Worm (Caenorhabditis elegans) whole organism, young adult: ENCODE data around the gene W07G1.7.
A peak's percentile ranks its signal among the peaks of the same experiment; 100 is the strongest.

Experiments
- D2030.7 ChIP-seq: fragments of 200-800 bp; sonication (Bioruptor generic); IDR thresholded peaks from 2 replicates; pipeline ENCODE4 v1.3.6; 2022; ENCODE audit warnings: missing genetic modification reagents, missing genetic modification characterization, missing compliant biosample characterization
- F22D6.2 ChIP-seq: sonication (generic microtip); optimal IDR thresholded peaks from 2 replicates; lab custom pipeline; 2016; ENCODE audit warnings: mild to moderate bottlenecking, missing genetic modification characterization, missing compliant biosample characterization
- F23B12.7 ChIP-seq: sonication (generic microtip); optimal IDR thresholded peaks from 2 replicates; lab custom pipeline; 2017; ENCODE audit warnings: missing genetic modification characterization, mild to moderate bottlenecking, missing compliant biosample characterization, antibody characterized with exemption, moderate library complexity; ENCODE audit not compliant: insufficient read depth
- F33H1.4 ChIP-seq: fragments of 200-800 bp; sonication (Bioruptor generic); IDR thresholded peaks from 2 replicates; pipeline ENCODE4 v1.3.6; 2022; ENCODE audit warnings: missing genetic modification reagents, missing genetic modification characterization, missing compliant biosample characterization
- F37B4.10 ChIP-seq: fragments of 200-800 bp; sonication (Bioruptor generic); IDR thresholded peaks from 2 replicates; pipeline ENCODE4 v1.3.6; 2022; ENCODE audit warnings: missing genetic modification characterization, missing compliant biosample characterization
- K11D2.4 ChIP-seq: fragments of 200-800 bp; sonication (Bioruptor generic); IDR thresholded peaks from 2 replicates; pipeline ENCODE4 v1.3.6; 2022; ENCODE audit warnings: missing genetic modification reagents, missing genetic modification characterization, missing compliant biosample characterization
- T26A5.8 ChIP-seq: sonication (generic microtip); optimal IDR thresholded peaks from 2 replicates; lab custom pipeline; 2016; ENCODE audit warnings: missing genetic modification characterization, missing compliant biosample characterization
- akir-1 ChIP-seq: fragments of 200-800 bp; sonication (Bioruptor generic); optimal IDR thresholded peaks from 2 replicates; lab custom pipeline; 2018; ENCODE audit warnings: mild to moderate bottlenecking, missing genetic modification characterization, moderate library complexity, missing compliant biosample characterization
- atf-7 ChIP-seq: sonication (generic microtip); optimal IDR thresholded peaks from 2 replicates; lab custom pipeline; 2017; ENCODE audit warnings: mild to moderate bottlenecking, missing genetic modification characterization, missing compliant biosample characterization
- athp-1 ChIP-seq: sonication (generic microtip); optimal IDR thresholded peaks from 2 replicates; lab custom pipeline; 2017; ENCODE audit warnings: mild to moderate bottlenecking, missing genetic modification characterization, missing compliant biosample characterization
- attf-6 ChIP-seq: fragments of 200-800 bp; sonication (Bioruptor generic); IDR thresholded peaks from 2 replicates; pipeline ENCODE4 v1.3.6; 2022; ENCODE audit warnings: missing genetic modification reagents, missing genetic modification characterization, missing compliant biosample characterization
- bed-1 ChIP-seq: fragments of 200-800 bp; sonication (Bioruptor generic); IDR thresholded peaks from 2 replicates; pipeline ENCODE4 v1.3.6; 2022; ENCODE audit warnings: missing genetic modification reagents, missing genetic modification characterization, missing compliant biosample characterization
- ccch-3 ChIP-seq: fragments of 200-800 bp; sonication (Bioruptor generic); optimal IDR thresholded peaks from 2 replicates; lab custom pipeline; 2018; ENCODE audit warnings: mild to moderate bottlenecking, missing genetic modification characterization, missing compliant biosample characterization
- cebp-1 ChIP-seq, 2 experiments: fragments of 200-800 bp in 1 of 2; sonication (Bioruptor generic) in 1 of 2; sonication (generic microtip) in 1 of 2; IDR thresholded peaks in 1 of 2; optimal IDR thresholded peaks in 1 of 2; 2 replicates each; pipeline versions ENCODE4 v1.3.6 to Lab custom; 2017 to 2022; ENCODE audit warnings: missing compliant biosample characterization in 2 of 2, missing genetic modification characterization in 2 of 2, mild to moderate bottlenecking in 1 of 2, missing genetic modification reagents in 1 of 2, moderate library complexity in 1 of 2
- ceh-79 ChIP-seq: sonication (generic microtip); optimal IDR thresholded peaks from 2 replicates; lab custom pipeline; 2017; ENCODE audit warnings: mild to moderate bottlenecking, missing genetic modification characterization, missing compliant biosample characterization
- dpff-1 ChIP-seq: sonication (generic microtip); optimal IDR thresholded peaks from 2 replicates; lab custom pipeline; 2017; ENCODE audit warnings: mild to moderate bottlenecking, missing genetic modification characterization, missing compliant biosample characterization
- egrh-3 ChIP-seq: fragments of 200-800 bp; sonication (Bioruptor generic); IDR thresholded peaks from 2 replicates; pipeline ENCODE4 v1.3.6; 2022; ENCODE audit warnings: missing genetic modification reagents, missing genetic modification characterization, missing compliant biosample characterization
- ekl-4 ChIP-seq: fragments of 200-800 bp; sonication (Bioruptor generic); IDR thresholded peaks from 2 replicates; pipeline ENCODE4 v1.3.6; 2022; ENCODE audit warnings: missing genetic modification reagents, missing genetic modification characterization, missing compliant biosample characterization
- fkh-3 ChIP-seq: sonication (generic microtip); optimal IDR thresholded peaks from 2 replicates; lab custom pipeline; 2016; ENCODE audit warnings: mild to moderate bottlenecking, missing genetic modification characterization, missing compliant biosample characterization
- hmg-1.2 ChIP-seq: fragments of 200-800 bp; sonication (Bioruptor generic); IDR thresholded peaks from 2 replicates; pipeline ENCODE4 v1.3.6; 2022; ENCODE audit warnings: missing genetic modification reagents, missing genetic modification characterization, missing compliant biosample characterization
- hmg-20 ChIP-seq: fragments of 200-800 bp; sonication (Bioruptor generic); IDR thresholded peaks from 2 replicates; pipeline ENCODE4 v1.3.6; 2022; ENCODE audit warnings: missing genetic modification reagents, missing genetic modification characterization, missing compliant biosample characterization
- lin-26 ChIP-seq: fragments of 200-800 bp; sonication (Bioruptor generic); IDR thresholded peaks from 2 replicates; pipeline ENCODE4 v1.3.6; 2022; ENCODE audit warnings: missing genetic modification reagents, missing genetic modification characterization, missing compliant biosample characterization
- lsl-1 ChIP-seq: fragments of 200-800 bp; sonication (Bioruptor generic); optimal IDR thresholded peaks from 2 replicates; lab custom pipeline; 2018; ENCODE audit warnings: mild to moderate bottlenecking, missing genetic modification characterization, moderate library complexity, missing compliant biosample characterization
- madf-10 ChIP-seq: sonication (generic microtip); optimal IDR thresholded peaks from 2 replicates; lab custom pipeline; 2016; ENCODE audit warnings: mild to moderate bottlenecking, missing genetic modification characterization, missing compliant biosample characterization
- madf-6 ChIP-seq: fragments of 200-800 bp; sonication (Bioruptor generic); IDR thresholded peaks from 2 replicates; pipeline ENCODE4 v1.3.6; 2022; ENCODE audit warnings: missing genetic modification reagents, missing genetic modification characterization, missing compliant biosample characterization
- madf-8 ChIP-seq: fragments of 200-800 bp; sonication (Bioruptor generic); conservative IDR thresholded peaks from 2 replicates; pipeline ENCODE4 v1.3.6; 2022; ENCODE audit warnings: missing genetic modification reagents, missing genetic modification characterization, missing compliant biosample characterization
- mcd-1 ChIP-seq: fragments of 200-800 bp; sonication (Bioruptor generic); IDR thresholded peaks from 2 replicates; pipeline ENCODE4 v1.3.6; 2022; ENCODE audit warnings: missing genetic modification reagents, missing genetic modification characterization, missing compliant biosample characterization
- nfyb-1 ChIP-seq: fragments of 200-800 bp; sonication (Bioruptor generic); IDR thresholded peaks from 2 replicates; pipeline ENCODE4 v1.3.6; 2022; ENCODE audit warnings: missing genetic modification reagents, missing genetic modification characterization, missing compliant biosample characterization
- nhr-120 ChIP-seq: fragments of 200-800 bp; sonication (Bioruptor generic); IDR thresholded peaks from 2 replicates; pipeline ENCODE4 v1.3.6; 2022; ENCODE audit warnings: missing genetic modification characterization, missing compliant biosample characterization
- pbrm-1 ChIP-seq: fragments of 200-800 bp; sonication (Bioruptor generic); IDR thresholded peaks from 2 replicates; pipeline ENCODE4 v1.3.6; 2022; ENCODE audit warnings: missing genetic modification reagents, missing genetic modification characterization, missing compliant biosample characterization
- rcor-1 ChIP-seq: fragments of 200-800 bp; sonication (Bioruptor generic); IDR thresholded peaks from 2 replicates; pipeline ENCODE4 v1.3.6; 2022; ENCODE audit warnings: missing genetic modification reagents, missing genetic modification characterization, missing compliant biosample characterization
- repo-1 ChIP-seq: sonication (generic microtip); optimal IDR thresholded peaks from 2 replicates; lab custom pipeline; 2017; ENCODE audit warnings: mild to moderate bottlenecking, missing genetic modification characterization, missing compliant biosample characterization
- rpc-1 ChIP-seq, 2 experiments: fragments of 150-350 bp in 1 of 2; sonication (generic microtip) in 1 of 2; optimal IDR thresholded peaks; 2 replicates each; lab custom pipeline; 2014 to 2018; ENCODE audit warnings: missing biosample characterization in 1 of 2, missing genetic modification characterization in 1 of 2, missing genetic modification reagents in 1 of 2, missing genotype in 1 of 2
- sdz-38 ChIP-seq: sonication (generic microtip); optimal IDR thresholded peaks from 2 replicates; lab custom pipeline; 2016; ENCODE audit warnings: missing genotype, missing genetic modification characterization, missing compliant biosample characterization
- snpc-1.1 ChIP-seq: sonication (generic microtip); optimal IDR thresholded peaks from 2 replicates; lab custom pipeline; 2017; ENCODE audit warnings: missing genetic modification characterization, mild to moderate bottlenecking, missing compliant biosample characterization, antibody characterized with exemption, moderate library complexity, missing genotype, missing genetic modification reagents; ENCODE audit not compliant: insufficient read depth
- snpc-3.4 ChIP-seq: sonication (generic microtip); optimal IDR thresholded peaks from 2 replicates; lab custom pipeline; 2017; ENCODE audit warnings: missing genetic modification characterization, mild to moderate bottlenecking, missing compliant biosample characterization, antibody characterized with exemption, moderate library complexity, missing genotype, missing genetic modification reagents
- snpc-4 ChIP-seq, 5 experiments: fragments of 150-350 bp in 1 of 5; sonication (generic microtip) in 4 of 5; optimal IDR thresholded peaks; 2 replicates each; lab custom pipeline; 2014 to 2018; ENCODE audit warnings: missing genetic modification characterization in 5 of 5, missing biosample characterization in 3 of 5, antibody characterized with exemption in 2 of 5, mild to moderate bottlenecking in 2 of 5, missing compliant biosample characterization in 2 of 5, missing genotype in 2 of 5, moderate library complexity in 2 of 5, missing genetic modification reagents in 1 of 5
- tbx-9 ChIP-seq: sonication (generic microtip); optimal IDR thresholded peaks from 2 replicates; lab custom pipeline; 2016; ENCODE audit warnings: borderline replicate concordance, missing genetic modification characterization, inconsistent platforms, missing compliant biosample characterization
- unc-62 ChIP-seq: fragments of 150-350 bp; optimal IDR thresholded peaks from 2 replicates; lab custom pipeline; 2014; ENCODE audit warnings: missing biosample characterization, missing genetic modification reagents, missing genetic modification characterization
- xnd-1 ChIP-seq: sonication (generic microtip); optimal IDR thresholded peaks from 2 replicates; lab custom pipeline; 2016; ENCODE audit warnings: missing genotype, missing genetic modification reagents, missing genetic modification characterization, missing compliant biosample characterization
- zfh-2 ChIP-seq: fragments of 200-800 bp; sonication (Bioruptor generic); conservative IDR thresholded peaks from 2 replicates; pipeline ENCODE4 v1.3.6; 2022; ENCODE audit warnings: missing genetic modification reagents, missing genetic modification characterization, missing compliant biosample characterization

W07G1.7 gene

ce11 chrII:13948777-13949176 is 17.4 kb downstream of the W07G1.7 start:
- TF ChIP-seq lin-26 (GFP tag; lab: Robert Waterston, UW) (peak; percentile 60; the same call in 1 of the 2 replicates), attf-6 (GFP tag; lab: Robert Waterston, UW) (peak; percentile 63)

ce11 chrII:13946455-13947093 is 19.6 kb downstream of the W07G1.7 start:
- peak; percentile 58 for TF ChIP-seq rcor-1 (GFP tag; lab: Robert Waterston, UW)
- peak; percentile 77 for TF ChIP-seq madf-6
- TF ChIP-seq F33H1.4 (GFP tag; lab: Robert Waterston, UW) = 0 out of 2 replicates have a peak, but pooled peaks have one; percentile 12
- 0 out of 2 replicates have a peak, but pooled peaks have one; percentile 4 for TF ChIP-seq hmg-1.2 (GFP tag; lab: Robert Waterston, UW)
- peak; percentile 20 for TF ChIP-seq snpc-3.4
- peak; percentile 11; the same call in 1 of the 2 replicates for TF ChIP-seq madf-8 (GFP tag; lab: Robert Waterston, UW)
- peak; percentile 88 for TF ChIP-seq attf-6 (GFP tag; lab: Robert Waterston, UW)
- peak; percentile 87 for TF ChIP-seq snpc-1.1 (tag; lab: Kevin White, UChicago)
- TF ChIP-seq D2030.7 (GFP tag; lab: Robert Waterston, UW) = peak; percentile 68
- TF ChIP-seq lin-26 (GFP tag; lab: Robert Waterston, UW) = 0 out of 2 replicates have a peak, but pooled peaks have one; percentile 10
- peak; percentile 84 for TF ChIP-seq pbrm-1
- peak; percentile 86 for TF ChIP-seq snpc-4 (GFP tag; optimal IDR thresholded peaks at IDR 0.05; lab: Kevin White, UChicago)
- TF ChIP-seq snpc-4 (tag; optimal IDR thresholded peaks at IDR 0.05; lab: Kevin White, UChicago) = peak; percentile 10 to 95 (median 86)
- peak; percentile 47; the same call in 1 of the 2 replicates for TF ChIP-seq mcd-1 (GFP tag; lab: Robert Waterston, UW)
- TF ChIP-seq hmg-20 = 0 out of 2 replicates have a peak, but pooled peaks have one; percentile 27

ce11 chrII:13945527-13945926 is 20.6 kb downstream of the W07G1.7 start:
- TF ChIP-seq madf-10 (tag; lab: Kevin White, UChicago) = no peak
- TF ChIP-seq tbx-9 = no peak
- TF ChIP-seq zfh-2 (GFP tag; lab: Robert Waterston, UW) = 0 out of 2 replicates have a peak, but pooled peaks have one; percentile 30
- no peak for TF ChIP-seq atf-7 (tag; lab: Kevin White, UChicago)
- TF ChIP-seq unc-62 = peak; percentile 48
- no peak for TF ChIP-seq F22D6.2 (tag; lab: Kevin White, UChicago)
- no peak for TF ChIP-seq repo-1
- no peak for TF ChIP-seq rpc-1 (optimal IDR thresholded peaks at IDR 0.05; lab: Kevin White, UChicago)
- TF ChIP-seq rpc-1 (tag; optimal IDR thresholded peaks at IDR 0.05; lab: Kevin White, UChicago) = no peak
- no peak for TF ChIP-seq ekl-4 (GFP tag; lab: Robert Waterston, UW)
- no peak for TF ChIP-seq F23B12.7 (tag; lab: Kevin White, UChicago)
- peak; percentile 47; the same call in 1 of the 2 replicates for TF ChIP-seq cebp-1 (GFP tag; IDR thresholded peaks at IDR 0.05; lab: Robert Waterston, UW)
- TF ChIP-seq cebp-1 (tag; optimal IDR thresholded peaks at IDR 0.05; lab: Kevin White, UChicago) = peak; percentile 88
- no peak for TF ChIP-seq akir-1 (GFP tag; lab: Kevin White, UChicago)
- TF ChIP-seq ceh-79 (tag; lab: Kevin White, UChicago) = no peak

- TF ChIP-seq pbrm-1 = no peak
- no peak for TF ChIP-seq fkh-3 (tag; lab: Kevin White, UChicago)
- TF ChIP-seq bed-1 = no peak
- no peak for TF ChIP-seq nhr-120 (GFP tag; lab: Robert Waterston, UW)
- no peak for TF ChIP-seq nfyb-1
- no peak for TF ChIP-seq ccch-3 (GFP tag; lab: Kevin White, UChicago)
- no peak for TF ChIP-seq lsl-1
- no peak for TF ChIP-seq cebp-1 (GFP tag; IDR thresholded peaks at IDR 0.05; lab: Robert Waterston, UW)
- TF ChIP-seq cebp-1 (tag; optimal IDR thresholded peaks at IDR 0.05; lab: Kevin White, UChicago) = no peak
- no peak for TF ChIP-seq T26A5.8 (tag; lab: Kevin White, UChicago)
- no peak for TF ChIP-seq egrh-3 (GFP tag; lab: Robert Waterston, UW)
- no peak for TF ChIP-seq dpff-1
- TF ChIP-seq K11D2.4 (GFP tag; lab: Robert Waterston, UW) = no peak
- no peak for TF ChIP-seq sdz-38 (tag; lab: Kevin White, UChicago)
- no peak for TF ChIP-seq F37B4.10 (GFP tag; lab: Robert Waterston, UW)
- TF ChIP-seq athp-1 (tag; lab: Kevin White, UChicago) = no peak
- TF ChIP-seq xnd-1 (tag; lab: Kevin White, UChicago) = no peak
Measured at ce11 chrII:13939531-13939930, 26.6 kb downstream of the W07G1.7 start, which contains the start of gene W07G1.1. W07G1.1 (minus strand) TSS chrII:13939631.
